Worm (Caenorhabditis elegans): ENCODE data around the gene R03H10.1.
A peak's percentile ranks its signal among the peaks of the same experiment; 100 is the strongest.

Gene R03H10.1

DNA sequence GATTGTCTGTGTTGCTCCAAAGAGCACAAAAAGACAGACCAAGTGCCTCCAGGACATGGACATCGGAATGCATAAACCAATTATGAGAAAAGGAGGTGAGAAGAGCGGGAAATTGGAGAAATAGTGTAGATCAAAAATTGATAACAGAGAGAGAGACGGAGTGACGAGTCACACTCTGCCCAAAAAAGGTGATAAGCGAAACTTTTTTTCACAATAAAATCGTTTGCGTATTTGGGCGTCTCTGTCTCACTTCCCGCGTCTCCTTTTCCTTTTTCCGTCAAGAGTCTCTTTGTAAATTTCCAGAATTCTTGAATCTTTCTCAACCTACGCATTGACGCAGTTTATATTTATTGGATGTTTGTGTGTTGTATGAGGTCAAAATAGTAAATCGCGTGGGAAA, 14.1 kb downstream of the R03H10.1 start, which contains the start of gene mth-2:
TSS of gene mth-2 (minus strand) at position 188 of the 400 bp plus-strand sequence.
- TF ChIP-seq grh-1 (GFP tag; IDR thresholded peaks at IDR 0.05) (no peak), ceh-88 (GFP tag; IDR thresholded peaks at IDR 0.05) (no peak), irx-1 (tag; optimal IDR thresholded peaks at IDR 0.05) (no peak), elt-2 (tag; optimal IDR thresholded peaks at IDR 0.05) (peak; percentile 93), C16A3.4 (tag; optimal IDR thresholded peaks at IDR 0.05) (no peak), pqm-1 (tag; optimal IDR thresholded peaks at IDR 0.05) (peak; percentile 22), lin-35 (GFP tag; optimal IDR thresholded peaks at IDR 0.05) (peak in 1 of 2 experiments; percentile 42), tbx-2 (tag; optimal IDR thresholded peaks at IDR 0.05) (no peak), lin-14 (GFP tag; optimal IDR thresholded peaks at IDR 0.05) (peak; percentile 10), blmp-1 (tag; optimal IDR thresholded peaks at IDR 0.05) (no peak), Y116A8C.19 (tag; optimal IDR thresholded peaks at IDR 0.05; ENCODE audit: borderline replicate concordance) (no peak), elt-3 (tag; optimal IDR thresholded peaks at IDR 0.05) (peak in 1 of 6 experiments; percentile 46), fos-1 (tag; optimal IDR thresholded peaks at IDR 0.05) (no peak)

DNA sequence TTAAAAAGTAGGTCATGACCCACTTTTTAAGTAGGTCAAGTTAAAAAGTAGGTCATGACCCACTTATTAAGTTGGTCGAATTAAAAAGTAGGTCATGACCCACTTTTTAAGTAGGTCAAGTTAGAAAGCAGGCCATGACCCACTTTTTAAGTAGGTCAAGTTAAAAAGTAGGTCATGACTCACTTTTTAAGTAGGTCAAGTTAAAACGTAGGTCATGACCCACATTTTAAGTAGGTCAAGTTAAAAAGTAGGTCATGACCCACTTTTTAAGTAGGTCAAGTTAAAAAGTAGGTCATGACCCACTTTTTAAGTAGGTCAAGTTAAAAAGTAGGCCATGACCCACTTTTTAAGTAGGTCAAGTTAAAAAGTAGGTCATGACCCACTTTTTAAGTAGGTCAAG, 22.6 kb downstream of the R03H10.1 start:
- TF ChIP-seq nhr-85 (tag) = peak; percentile 95

DNA sequence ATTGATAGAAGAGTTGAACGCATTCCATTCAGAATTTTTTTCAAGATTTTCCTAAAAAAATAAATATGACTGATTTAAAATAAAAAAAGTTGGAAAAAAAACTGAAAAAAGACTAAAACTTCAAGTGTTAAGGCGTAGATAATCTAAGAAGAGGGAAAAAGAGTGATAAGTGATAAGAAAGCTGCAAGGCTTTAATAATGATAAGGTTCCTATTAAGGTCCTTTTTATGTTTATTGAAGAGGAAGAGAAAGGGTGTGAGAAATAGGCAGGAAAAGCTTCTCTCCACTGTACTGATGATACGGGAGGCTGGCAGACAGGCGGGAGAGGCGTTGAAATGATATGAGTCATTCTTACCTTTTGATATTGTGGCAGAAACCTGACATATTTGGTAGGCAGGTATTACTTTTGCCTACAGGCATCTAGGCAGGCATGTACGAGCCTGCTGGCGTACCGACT, 23.7 kb downstream of the R03H10.1 start, which contains the start of gene mth-1:
TSS of gene mth-1 (minus strand) at position 51 of the 456 bp plus-strand sequence.
- TF ChIP-seq hpl-2 (GFP tag; optimal IDR thresholded peaks at IDR 0.05) = no peak
- TF ChIP-seq nhr-77 (tag; optimal IDR thresholded peaks at IDR 0.05) = no peak
- TF ChIP-seq aha-1 (tag; optimal IDR thresholded peaks at IDR 0.05) = no peak
- TF ChIP-seq isw-1 (GFP tag; IDR thresholded peaks at IDR 0.05) = no peak
- no peak for TF ChIP-seq irx-1 (tag; optimal IDR thresholded peaks at IDR 0.05)
- no peak for TF ChIP-seq F16B12.6 (tag; optimal IDR thresholded peaks at IDR 0.05)
- no peak for TF ChIP-seq lsy-2 (tag; optimal IDR thresholded peaks at IDR 0.05)
- no peak for TF ChIP-seq efl-1 (optimal IDR thresholded peaks at IDR 0.05)
- TF ChIP-seq efl-1 (GFP tag; optimal IDR thresholded peaks at IDR 0.05 in 1 of 2) = peak in 1 of 2 experiments; percentile 40
- TF ChIP-seq elt-2 (tag; optimal IDR thresholded peaks at IDR 0.05) = peak; percentile 97
- TF ChIP-seq nhr-20 (tag; optimal IDR thresholded peaks at IDR 0.05) = no peak
- TF ChIP-seq nhr-90 (tag; optimal IDR thresholded peaks at IDR 0.05; ENCODE audit: poor library complexity) = no peak
- TF ChIP-seq nhr-28 (tag; optimal IDR thresholded peaks at IDR 0.05) = no peak

DNA sequence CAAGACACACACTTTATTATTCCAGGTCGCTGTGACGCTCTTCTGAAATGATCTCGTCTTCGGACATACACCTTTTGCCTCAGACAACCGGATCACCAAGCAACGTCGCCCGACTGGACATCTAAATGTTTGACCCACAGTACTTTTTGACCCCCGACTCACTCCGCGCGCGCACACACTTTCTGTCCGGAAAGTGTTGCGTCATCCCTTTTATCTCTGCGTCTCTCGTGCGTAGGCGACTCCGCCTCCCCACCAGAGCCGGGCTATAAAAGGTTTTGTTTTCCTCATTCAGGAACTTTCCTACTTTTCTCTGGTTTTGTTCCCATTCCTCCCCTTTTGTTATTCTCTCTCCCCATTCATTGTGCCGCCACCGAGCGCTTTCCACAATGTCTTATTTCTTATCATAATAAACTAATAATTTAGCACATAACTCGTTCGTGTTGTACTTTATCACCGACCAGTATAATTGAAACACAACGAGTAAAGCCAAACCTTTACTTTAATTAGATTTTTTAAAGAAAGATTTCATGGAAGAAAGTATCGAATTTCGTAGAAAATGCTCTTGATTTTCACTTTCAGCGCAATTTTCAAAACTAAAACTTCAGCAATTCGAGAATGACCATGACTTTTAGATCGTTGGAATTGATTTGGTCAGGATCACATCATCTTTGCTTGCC, 29.2 kb downstream of the R03H10.1 start, which contains the start of gene F31D5.6:
TSS of gene F31D5.6 (plus strand) at position 627 of the 677 bp plus-strand sequence.
- TF ChIP-seq ets-5 (GFP tag; IDR thresholded peaks at IDR 0.05) = no peak
- no peak for TF ChIP-seq nhr-12 (tag; optimal IDR thresholded peaks at IDR 0.05)
- TF ChIP-seq unc-130 (tag; optimal IDR thresholded peaks at IDR 0.05) = no peak
- TF ChIP-seq nhr-76 (tag; optimal IDR thresholded peaks at IDR 0.05) = no peak
- TF ChIP-seq nhr-19 (GFP tag; conservative IDR thresholded peaks at IDR 0.05) = no peak
- TF ChIP-seq xbp-1 (tag; optimal IDR thresholded peaks at IDR 0.05) = no peak
- TF ChIP-seq isw-1 (GFP tag; IDR thresholded peaks at IDR 0.05) = no peak
- TF ChIP-seq unc-98 (GFP tag; IDR thresholded peaks at IDR 0.05) = no peak
- TF ChIP-seq ztf-4 (tag; optimal IDR thresholded peaks at IDR 0.05) = no peak
- TF ChIP-seq ceh-88 (GFP tag; IDR thresholded peaks at IDR 0.05) = no peak
- no peak for TF ChIP-seq unc-30 (tag; optimal IDR thresholded peaks at IDR 0.05)
- TF ChIP-seq fos-1 (tag; optimal IDR thresholded peaks at IDR 0.05) = no peak
- no peak for TF ChIP-seq ces-1 (GFP tag; optimal IDR thresholded peaks at IDR 0.05)
- TF ChIP-seq ceh-90 (tag; optimal IDR thresholded peaks at IDR 0.05) = no peak
- TF ChIP-seq lin-13 (GFP tag; optimal IDR thresholded peaks at IDR 0.05) = no peak
- TF ChIP-seq lir-3 (tag; optimal IDR thresholded peaks at IDR 0.05; ENCODE audit: poor library complexity) = no peak
- TF ChIP-seq sptf-1 (tag; optimal IDR thresholded peaks at IDR 0.05) = no peak
- no peak for TF ChIP-seq fkh-4 (tag; optimal IDR thresholded peaks at IDR 0.05; ENCODE audit: borderline replicate concordance)
- no peak for TF ChIP-seq C34B4.2 (tag; optimal IDR thresholded peaks at IDR 0.05)
